Worm (Caenorhabditis elegans) whole organism, mixed stage, embryonic: ENCODE data around the gene rmd-2.
A peak's percentile ranks its signal among the peaks of the same experiment; 100 is the strongest.

Source experiments
- M03D4.4 ChIP-seq: sonication (generic microtip); optimal IDR thresholded peaks from 2 replicates; lab custom pipeline; 2017; ENCODE audit warnings: mild to moderate bottlenecking, missing genetic modification characterization, missing compliant biosample characterization
- bed-3 ChIP-seq: fragments of 200-800 bp; sonication (Bioruptor generic); optimal IDR thresholded peaks from 3 replicates; lab custom pipeline; 2018; ENCODE audit warnings: mild to moderate bottlenecking, missing genetic modification characterization, moderate library complexity, missing compliant biosample characterization
- blmp-1 ChIP-seq: fragments of 150-350 bp; optimal IDR thresholded peaks from 2 replicates; lab custom pipeline; 2014; ENCODE audit warnings: missing biosample characterization, missing genetic modification characterization
- ceh-39 ChIP-seq: fragments of 150-350 bp; optimal IDR thresholded peaks from 2 replicates; lab custom pipeline; 2014; ENCODE audit warnings: missing biosample characterization, missing genetic modification characterization
- ceh-43 ChIP-seq: fragments of 200-800 bp; sonication (Bioruptor generic); optimal IDR thresholded peaks from 2 replicates; lab custom pipeline; 2018; ENCODE audit warnings: mild to moderate bottlenecking, missing genetic modification characterization, moderate library complexity, missing compliant biosample characterization
- ceh-83 ChIP-seq: fragments of 200-800 bp; sonication (Bioruptor generic); optimal IDR thresholded peaks from 2 replicates; lab custom pipeline; 2018; ENCODE audit warnings: mild to moderate bottlenecking, missing genetic modification characterization, missing compliant biosample characterization
- cnd-1 ChIP-seq: fragments of 200-800 bp; sonication (Bioruptor generic); optimal IDR thresholded peaks from 2 replicates; lab custom pipeline; 2018; ENCODE audit warnings: mild to moderate bottlenecking, missing genetic modification characterization, missing compliant biosample characterization
- drap-1 ChIP-seq: fragments of 200-800 bp; sonication (Bioruptor generic); optimal IDR thresholded peaks from 3 replicates; lab custom pipeline; 2018; ENCODE audit warnings: mild to moderate bottlenecking, missing genetic modification characterization, missing compliant biosample characterization
- elt-1 ChIP-seq: sonication (generic microtip); optimal IDR thresholded peaks from 2 replicates; lab custom pipeline; 2017; ENCODE audit warnings: missing genetic modification characterization, mild to moderate bottlenecking, missing compliant biosample characterization, antibody characterized with exemption, moderate library complexity, borderline replicate concordance; ENCODE audit not compliant: insufficient read depth
- elt-3 ChIP-seq: fragments of 150-350 bp; optimal IDR thresholded peaks from 2 replicates; lab custom pipeline; 2014; ENCODE audit warnings: missing biosample characterization, missing genetic modification characterization
- flh-1 ChIP-seq: fragments of 200-800 bp; sonication (Bioruptor generic); optimal IDR thresholded peaks from 2 replicates; lab custom pipeline; 2018; ENCODE audit warnings: mild to moderate bottlenecking, missing genetic modification characterization, moderate library complexity, missing compliant biosample characterization
- ham-2 ChIP-seq: fragments of 200-800 bp; sonication (Bioruptor generic); optimal IDR thresholded peaks from 2 replicates; lab custom pipeline; 2018; ENCODE audit warnings: mild to moderate bottlenecking, missing genetic modification characterization, missing compliant biosample characterization
- hlh-1 ChIP-seq: fragments of 150-350 bp; optimal IDR thresholded peaks from 2 replicates; lab custom pipeline; 2014; ENCODE audit warnings: missing biosample characterization, missing genetic modification reagents, missing genetic modification characterization
- lin-13 ChIP-seq: fragments of 150-350 bp; optimal IDR thresholded peaks from 2 replicates; lab custom pipeline; 2014; ENCODE audit warnings: missing biosample characterization, missing genetic modification characterization
- lin-32 ChIP-seq: fragments of 200-800 bp; sonication (Bioruptor generic); optimal IDR thresholded peaks from 2 replicates; lab custom pipeline; 2018; ENCODE audit warnings: mild to moderate bottlenecking, missing genetic modification characterization, missing compliant biosample characterization
- lsy-2 ChIP-seq: fragments of 150-350 bp; optimal IDR thresholded peaks from 2 replicates; lab custom pipeline; 2014; ENCODE audit warnings: missing biosample characterization, missing genetic modification characterization
- mab-5 ChIP-seq: fragments of 150-350 bp; optimal IDR thresholded peaks from 2 replicates; lab custom pipeline; 2014; ENCODE audit warnings: missing biosample characterization, missing genetic modification characterization
- mls-2 ChIP-seq: sonication (generic microtip); optimal IDR thresholded peaks from 2 replicates; lab custom pipeline; 2016; ENCODE audit warnings: mild to moderate bottlenecking, missing genetic modification characterization, moderate library complexity, missing compliant biosample characterization
- nhr-12 ChIP-seq: fragments of 150-350 bp; optimal IDR thresholded peaks from 2 replicates; lab custom pipeline; 2014; ENCODE audit warnings: missing biosample characterization, missing genetic modification characterization
- nhr-2 ChIP-seq: fragments of 150-350 bp; optimal IDR thresholded peaks from 2 replicates; lab custom pipeline; 2014; ENCODE audit warnings: missing biosample characterization, missing genetic modification characterization
- nhr-237 ChIP-seq: fragments of 150-350 bp; optimal IDR thresholded peaks from 2 replicates; lab custom pipeline; 2014; ENCODE audit warnings: missing biosample characterization, missing genetic modification characterization
- nhr-28 ChIP-seq: fragments of 150-350 bp; optimal IDR thresholded peaks from 2 replicates; lab custom pipeline; 2014; ENCODE audit warnings: missing biosample characterization, missing genetic modification characterization
- pha-4 ChIP-seq: fragments of 150-350 bp; optimal IDR thresholded peaks from 2 replicates; lab custom pipeline; 2018; ENCODE audit warnings: missing biosample characterization, missing genetic modification reagents, missing genetic modification characterization
- snpc-4 ChIP-seq: fragments of 150-350 bp; optimal IDR thresholded peaks from 2 replicates; lab custom pipeline; 2014; ENCODE audit warnings: missing biosample characterization, missing genetic modification characterization
- sptf-1 ChIP-seq: sonication (generic microtip); optimal IDR thresholded peaks from 2 replicates; lab custom pipeline; 2017; ENCODE audit warnings: mild to moderate bottlenecking, missing genetic modification characterization, moderate library complexity, missing compliant biosample characterization
- tbx-8 ChIP-seq: fragments of 200-800 bp; sonication (Bioruptor generic); optimal IDR thresholded peaks from 2 replicates; lab custom pipeline; 2018; ENCODE audit warnings: mild to moderate bottlenecking, missing genetic modification characterization, moderate library complexity, missing compliant biosample characterization
- unc-39 ChIP-seq: fragments of 150-350 bp; optimal IDR thresholded peaks from 2 replicates; lab custom pipeline; 2014; ENCODE audit warnings: missing biosample characterization, missing genetic modification characterization
- unc-62 ChIP-seq: fragments of 150-350 bp; optimal IDR thresholded peaks from 2 replicates; lab custom pipeline; 2014; ENCODE audit warnings: missing biosample characterization, missing genetic modification reagents, missing genetic modification characterization
- ztf-11 ChIP-seq: fragments of 150-350 bp; optimal IDR thresholded peaks from 2 replicates; lab custom pipeline; 2014; ENCODE audit warnings: missing biosample characterization, missing genetic modification characterization

Gene rmd-2

ce11 chrV:9991610-9992009 is 5.5 kb upstream of the rmd-2 start, which contains the start of the genes rde-1 and trpp-6:
Gene rde-1 (minus strand): TSS chrV:9991642.
Gene trpp-6 (plus strand): TSS chrV:9991895.
- no peak for TF ChIP-seq lsy-2 (tag; lab: Kevin White, UChicago)
- TF ChIP-seq elt-3: no peak
- TF ChIP-seq flh-1 (GFP tag; lab: Kevin White, UChicago): no peak
- TF ChIP-seq unc-39 (tag; lab: Kevin White, UChicago): no peak
- TF ChIP-seq blmp-1 (tag; lab: Kevin White, UChicago): no peak
- TF ChIP-seq, all 35 proteins: peak for 0

ce11 chrV:9987688-9988087 is 1.6 kb upstream of the rmd-2 start, which contains the start of gene C27H6.8:
Gene C27H6.8 (minus strand): TSS chrV:9987788.
- TF ChIP-seq elt-3: no peak

- peak; percentile 87 for TF ChIP-seq elt-1 (tag; lab: Kevin White, UChicago)
- TF ChIP-seq tbx-8 (GFP tag; lab: Kevin White, UChicago): no peak
Observed at ce11 chrV:9985227-9985864, 731 bp downstream of the rmd-2 start.

- TF ChIP-seq nhr-2 (tag; lab: Kevin White, UChicago): no peak
- no peak for TF ChIP-seq ceh-39 (tag; lab: Kevin White, UChicago)
- TF ChIP-seq elt-1 (tag; lab: Kevin White, UChicago): no peak
- TF ChIP-seq unc-39 (tag; lab: Kevin White, UChicago): no peak
Observed at ce11 chrV:9984821-9985220, 1.3 kb downstream of the rmd-2 start.

ce11 chrV:9983529-9983928 is 2.5 kb downstream of the rmd-2 start:
- TF ChIP-seq mab-5 (tag; lab: Kevin White, UChicago): no peak
- TF ChIP-seq elt-1 (tag; lab: Kevin White, UChicago): no peak
- no peak for TF ChIP-seq sptf-1 (tag; lab: Kevin White, UChicago)
- no peak for TF ChIP-seq nhr-2 (tag; lab: Kevin White, UChicago)
- TF ChIP-seq snpc-4 (tag; lab: Kevin White, UChicago): no peak
- no peak for TF ChIP-seq unc-62 (GFP tag; lab: Kevin White, UChicago)
- TF ChIP-seq nhr-12 (tag; lab: Kevin White, UChicago): no peak
- no peak for TF ChIP-seq ceh-39 (tag; lab: Kevin White, UChicago)
- no peak for TF ChIP-seq nhr-237 (tag; lab: Kevin White, UChicago)
- TF ChIP-seq M03D4.4: no peak
- TF ChIP-seq pha-4 (tag; lab: Kevin White, UChicago): no peak
- no peak for TF ChIP-seq ceh-83 (GFP tag; lab: Kevin White, UChicago)
- no peak for TF ChIP-seq flh-1 (GFP tag; lab: Kevin White, UChicago)
- TF ChIP-seq ceh-43: no peak
- no peak for TF ChIP-seq ztf-11 (tag; lab: Kevin White, UChicago)
- TF ChIP-seq, all 35 proteins: peak for 0

ce11 chrV:9982568-9982967 is 3.5 kb downstream of the rmd-2 start, which contains the start of gene C27H6.9:
Gene C27H6.9 (plus strand): TSS chrV:9982868.
- no peak for TF ChIP-seq bed-3 (GFP tag; lab: Kevin White, UChicago)
- TF ChIP-seq pha-4 (tag; lab: Kevin White, UChicago): no peak
- no peak for TF ChIP-seq ham-2 (GFP tag; lab: Kevin White, UChicago)
- no peak for TF ChIP-seq lin-32 (GFP tag; lab: Kevin White, UChicago)
- no peak for TF ChIP-seq ztf-11 (tag; lab: Kevin White, UChicago)
- TF ChIP-seq nhr-28: no peak
- TF ChIP-seq lin-13 (tag; lab: Kevin White, UChicago): no peak
- no peak for TF ChIP-seq drap-1 (GFP tag; lab: Kevin White, UChicago)
- TF ChIP-seq ceh-43: no peak
- no peak for TF ChIP-seq cnd-1 (tag; lab: Kevin White, UChicago)
- TF ChIP-seq unc-62 (GFP tag; lab: Kevin White, UChicago): no peak
- no peak for TF ChIP-seq mls-2 (tag; lab: Kevin White, UChicago)
- no peak for TF ChIP-seq blmp-1 (tag; lab: Kevin White, UChicago)
- TF ChIP-seq hlh-1: no peak
- TF ChIP-seq, all 35 proteins: peak for 0
